Worm (Caenorhabditis elegans) whole organism, L1 larva: ENCODE results near the gene F40G9.5.

ENCODE experiments used
- C04F5.9 ChIP-seq: sonication (generic microtip); optimal IDR thresholded peaks from 2 replicates; lab custom pipeline; 2016; ENCODE audit warnings: missing genetic modification characterization, missing compliant biosample characterization
- F16B12.6 ChIP-seq: fragments of 150-350 bp; optimal IDR thresholded peaks from 2 replicates; lab custom pipeline; 2014; ENCODE audit warnings: missing biosample characterization, missing genetic modification characterization
- alr-1 ChIP-seq: fragments of 200-800 bp; sonication (Bioruptor generic); optimal IDR thresholded peaks from 2 replicates; lab custom pipeline; 2018; ENCODE audit warnings: borderline replicate concordance, mild to moderate bottlenecking, missing genetic modification characterization, missing compliant biosample characterization
- aly-2 ChIP-seq: fragments of 150-350 bp; optimal IDR thresholded peaks from 2 replicates; lab custom pipeline; 2014; ENCODE audit warnings: missing biosample characterization, missing genetic modification characterization
- blmp-1 ChIP-seq: fragments of 150-350 bp; optimal IDR thresholded peaks from 2 replicates; lab custom pipeline; 2014; ENCODE audit warnings: missing biosample characterization, missing genetic modification characterization
- ceh-63 ChIP-seq: fragments of 200-800 bp; sonication (Bioruptor generic); optimal IDR thresholded peaks from 2 replicates; lab custom pipeline; 2018; ENCODE audit warnings: mild to moderate bottlenecking, missing genetic modification characterization, missing compliant biosample characterization
- ceh-82 ChIP-seq, 3 experiments: fragments of 150-350 bp in 1 of 3; sonication (generic microtip) in 2 of 3; optimal IDR thresholded peaks; 2 replicates each; lab custom pipeline; 2014 to 2017; ENCODE audit warnings: missing biosample characterization in 3 of 3, missing genetic modification characterization in 3 of 3
- dsc-1 ChIP-seq: sonication (generic microtip); optimal IDR thresholded peaks from 2 replicates; lab custom pipeline; 2016; ENCODE audit warnings: mild to moderate bottlenecking, missing genetic modification characterization, missing compliant biosample characterization
- efl-1 ChIP-seq, 4 experiments: fragments of 150-350 bp; optimal IDR thresholded peaks in 3 of 4; peaks in 1 of 4; 1 replicate in 1 of 4; 2 replicates in 3 of 4; lab custom pipeline; 2014; ENCODE audit warnings: missing biosample characterization in 2 of 4, missing genetic modification characterization in 2 of 4, missing genetic modification reagents in 2 of 4
- efl-3 ChIP-seq: fragments of 200-800 bp; sonication (Bioruptor generic); optimal IDR thresholded peaks from 2 replicates; lab custom pipeline; 2018; ENCODE audit warnings: mild to moderate bottlenecking, missing genetic modification characterization, missing compliant biosample characterization
- egl-13 ChIP-seq: sonication (generic microtip); optimal IDR thresholded peaks from 2 replicates; lab custom pipeline; 2016; ENCODE audit warnings: missing genotype, missing genetic modification reagents, missing genetic modification characterization, missing compliant biosample characterization
- egl-27 ChIP-seq, 2 experiments: fragments of 150-350 bp in 1 of 2; sonication (generic microtip); optimal IDR thresholded peaks; 3 replicates each; lab custom pipeline; 2017 to 2018; ENCODE audit warnings: missing biosample characterization in 2 of 2, missing genetic modification characterization in 2 of 2, missing genetic modification reagents in 2 of 2
- elt-3 ChIP-seq, 6 experiments: fragments of 150-350 bp in 1 of 6; sonication (generic microtip); optimal IDR thresholded peaks; 2 replicates each; lab custom pipeline; 2017 to 2018; ENCODE audit warnings: missing biosample characterization in 6 of 6, missing genetic modification characterization in 6 of 6, inconsistent platforms in 1 of 6
- ets-5 ChIP-seq: fragments of 200-800 bp; sonication (Bioruptor generic); IDR thresholded peaks from 2 replicates; pipeline ENCODE4 v1.3.6; 2022; ENCODE audit warnings: missing genetic modification characterization, missing compliant biosample characterization
- fkh-10 ChIP-seq: sonication (generic microtip); optimal IDR thresholded peaks from 2 replicates; lab custom pipeline; 2017; ENCODE audit warnings: missing biosample characterization, missing genetic modification reagents, missing genetic modification characterization
- fkh-8 ChIP-seq: sonication (generic microtip); optimal IDR thresholded peaks from 2 replicates; lab custom pipeline; 2016; ENCODE audit warnings: mild to moderate bottlenecking, missing genetic modification characterization, missing compliant biosample characterization
- hlh-17 ChIP-seq: fragments of 200-800 bp; sonication (Bioruptor generic); optimal IDR thresholded peaks from 2 replicates; lab custom pipeline; 2018; ENCODE audit warnings: missing genetic modification characterization, mild to moderate bottlenecking, missing compliant biosample characterization, moderate library complexity, borderline replicate concordance
- hlh-4 ChIP-seq: sonication (generic microtip); optimal IDR thresholded peaks from 2 replicates; lab custom pipeline; 2016; ENCODE audit warnings: mild to moderate bottlenecking, missing genetic modification characterization, missing compliant biosample characterization
- hpl-2 ChIP-seq: fragments of 150-350 bp; optimal IDR thresholded peaks from 2 replicates; lab custom pipeline; 2014; ENCODE audit warnings: missing biosample characterization, missing genetic modification reagents, missing genetic modification characterization
- isw-1 ChIP-seq: fragments of 200-800 bp; sonication (Bioruptor generic); IDR thresholded peaks from 2 replicates; pipeline ENCODE4 v1.3.6; 2022; ENCODE audit warnings: missing genetic modification characterization, missing compliant biosample characterization
- jun-1 ChIP-seq: fragments of 150-350 bp; optimal IDR thresholded peaks from 2 replicates; lab custom pipeline; 2014; ENCODE audit warnings: missing biosample characterization, missing genetic modification reagents, missing genetic modification characterization
- lin-13 ChIP-seq: fragments of 150-350 bp; optimal IDR thresholded peaks from 2 replicates; lab custom pipeline; 2014; ENCODE audit warnings: missing biosample characterization, missing genetic modification reagents, missing genetic modification characterization
- lin-15B ChIP-seq: fragments of 150-350 bp; sonication (generic microtip); optimal IDR thresholded peaks from 3 replicates; lab custom pipeline; 2014; ENCODE audit warnings: missing biosample characterization, missing genetic modification characterization
- lir-3 ChIP-seq: sonication (generic microtip); optimal IDR thresholded peaks from 2 replicates; lab custom pipeline; 2016; ENCODE audit warnings: mild to moderate bottlenecking, missing genetic modification characterization, moderate library complexity, missing compliant biosample characterization; ENCODE audit not compliant: poor library complexity
- mef-2 ChIP-seq: fragments of 150-350 bp; optimal IDR thresholded peaks from 2 replicates; lab custom pipeline; 2014; ENCODE audit warnings: missing biosample characterization, missing genetic modification characterization
- mep-1 ChIP-seq: fragments of 150-350 bp; optimal IDR thresholded peaks from 2 replicates; lab custom pipeline; 2014; ENCODE audit warnings: missing biosample characterization, missing genetic modification characterization
- nhr-11 ChIP-seq: fragments of 150-350 bp; optimal IDR thresholded peaks from 2 replicates; lab custom pipeline; 2014; ENCODE audit warnings: missing biosample characterization, missing genetic modification characterization
- nhr-19 ChIP-seq: fragments of 200-800 bp; sonication (Bioruptor generic); conservative IDR thresholded peaks from 2 replicates; pipeline ENCODE4 v1.3.6; 2022; ENCODE audit warnings: missing genetic modification characterization, missing compliant biosample characterization
- nhr-20 ChIP-seq: sonication (generic microtip); optimal IDR thresholded peaks from 2 replicates; lab custom pipeline; 2016; ENCODE audit warnings: mild to moderate bottlenecking, missing genetic modification characterization, missing compliant biosample characterization
- nhr-237 ChIP-seq: fragments of 150-350 bp; optimal IDR thresholded peaks from 2 replicates; lab custom pipeline; 2014; ENCODE audit warnings: missing biosample characterization, missing genetic modification characterization
- nhr-28 ChIP-seq: fragments of 150-350 bp; optimal IDR thresholded peaks from 2 replicates; lab custom pipeline; 2014; ENCODE audit warnings: missing biosample characterization, missing genetic modification characterization
- nhr-47 ChIP-seq: sonication (generic microtip); optimal IDR thresholded peaks from 2 replicates; lab custom pipeline; 2016; ENCODE audit warnings: mild to moderate bottlenecking, missing genetic modification characterization, moderate library complexity, missing compliant biosample characterization
- nhr-71 ChIP-seq: sonication (generic microtip); optimal IDR thresholded peaks from 2 replicates; lab custom pipeline; 2016; ENCODE audit warnings: mild to moderate bottlenecking, missing genetic modification characterization, moderate library complexity, missing compliant biosample characterization
- nhr-77 ChIP-seq: fragments of 150-350 bp; optimal IDR thresholded peaks from 2 replicates; lab custom pipeline; 2014; ENCODE audit warnings: missing biosample characterization, missing genetic modification characterization
- nhr-90 ChIP-seq: sonication (generic microtip); optimal IDR thresholded peaks from 2 replicates; lab custom pipeline; 2016; ENCODE audit warnings: mild to moderate bottlenecking, missing genetic modification characterization, missing compliant biosample characterization; ENCODE audit not compliant: poor library complexity
- pag-3 ChIP-seq: sonication (generic microtip); optimal IDR thresholded peaks from 2 replicates; lab custom pipeline; 2017; ENCODE audit warnings: missing genetic modification characterization, mild to moderate bottlenecking, missing compliant biosample characterization, antibody characterized with exemption, borderline replicate concordance; ENCODE audit not compliant: insufficient read depth
- pqm-1 ChIP-seq: sonication (generic microtip); optimal IDR thresholded peaks from 3 replicates; lab custom pipeline; 2017; ENCODE audit warnings: missing biosample characterization, missing genetic modification characterization
- snu-23 ChIP-seq: sonication (generic microtip); optimal IDR thresholded peaks from 2 replicates; lab custom pipeline; 2016; ENCODE audit warnings: missing genetic modification characterization, missing compliant biosample characterization
- sptf-1 ChIP-seq: fragments of 150-350 bp; optimal IDR thresholded peaks from 2 replicates; lab custom pipeline; 2014; ENCODE audit warnings: missing biosample characterization, missing genetic modification characterization
- tlp-1 ChIP-seq: fragments of 150-350 bp; optimal IDR thresholded peaks from 2 replicates; lab custom pipeline; 2014; ENCODE audit warnings: missing biosample characterization, missing genetic modification characterization
- unc-30 ChIP-seq: sonication (generic microtip); optimal IDR thresholded peaks from 2 replicates; lab custom pipeline; 2017; ENCODE audit warnings: missing biosample characterization, missing genetic modification characterization
- unc-86 ChIP-seq: sonication (generic microtip); optimal IDR thresholded peaks from 2 replicates; lab custom pipeline; 2016; ENCODE audit warnings: missing genetic modification characterization, missing compliant biosample characterization
- zag-1 ChIP-seq: fragments of 150-350 bp; optimal IDR thresholded peaks from 2 replicates; lab custom pipeline; 2014; ENCODE audit warnings: missing biosample characterization, missing genetic modification characterization
- zip-4 ChIP-seq: fragments of 200-800 bp; sonication (Bioruptor generic); optimal IDR thresholded peaks from 2 replicates; lab custom pipeline; 2018; ENCODE audit warnings: mild to moderate bottlenecking, missing genetic modification characterization, moderate library complexity, missing compliant biosample characterization
- ztf-11 ChIP-seq, 2 experiments: sonication (generic microtip); optimal IDR thresholded peaks; 2 replicates each; lab custom pipeline; 2016 to 2017; ENCODE audit warnings: missing genetic modification characterization in 2 of 2, missing biosample characterization in 1 of 2, missing compliant biosample characterization in 1 of 2

Gene F40G9.5

DNA sequence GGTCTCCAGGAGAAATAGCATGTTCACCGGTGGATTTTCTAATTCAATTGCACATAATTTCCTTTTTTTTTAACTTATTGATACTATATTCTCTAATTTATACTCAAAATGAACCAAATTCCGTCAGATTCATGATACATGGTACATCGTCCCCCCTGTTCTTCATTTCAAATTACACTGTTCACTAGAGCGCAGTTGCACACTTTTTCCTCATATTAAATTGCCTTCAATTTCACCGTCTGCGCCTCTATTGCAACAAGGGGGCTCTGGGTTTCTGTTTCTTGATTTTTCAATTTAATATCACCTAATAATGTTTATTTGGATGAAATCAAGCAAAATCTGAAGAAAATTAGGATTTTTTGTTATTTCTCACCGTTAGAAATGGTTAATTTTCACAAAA, 49.4 kb upstream of the F40G9.5 start (continued):
- TF ChIP-seq isw-1 (GFP tag; lab: Robert Waterston, UW) (no peak; the same call in 1 of the 2 replicates), fkh-8 (tag; lab: Kevin White, UChicago) (peak; percentile 56), fkh-10 (GFP tag; lab: Kevin White, UChicago) (no peak), mep-1 (tag; lab: Kevin White, UChicago) (peak; percentile 79), zag-1 (tag; lab: Kevin White, UChicago) (peak; percentile 14), nhr-19 (GFP tag; lab: Robert Waterston, UW) (peak; percentile 15; the same call in 1 of the 2 replicates), C04F5.9 (tag; lab: Kevin White, UChicago) (no peak), sptf-1 (tag; lab: Kevin White, UChicago) (no peak), nhr-237 (no peak), tlp-1 (tag; lab: Kevin White, UChicago) (no peak), jun-1 (no peak), F16B12.6 (tag; lab: Kevin White, UChicago) (peak; percentile 60), pag-3 (tag; lab: Kevin White, UChicago) (no peak), hpl-2 (GFP tag; lab: Kevin White, UChicago) (no peak), aly-2 (tag; lab: Kevin White, UChicago) (no peak), efl-1 (optimal IDR thresholded peaks at IDR 0.05; lab: Kevin White, UChicago) (peak; percentile 65 to 67), efl-1 (GFP tag; optimal IDR thresholded peaks at IDR 0.05 in 1 of 2; lab: Kevin White, UChicago) (peak; percentile 64 to 94), zip-4 (no peak), snu-23 (GFP tag; lab: Kevin White, UChicago) (peak; percentile 64), nhr-20 (tag; lab: Kevin White, UChicago) (peak; percentile 37), lin-15B (tag; lab: Kevin White, UChicago) (peak; percentile 61), mef-2 (tag; lab: Kevin White, UChicago) (no peak), lin-13 (GFP tag; lab: Kevin White, UChicago) (peak; percentile 53), nhr-90 (tag; lab: Kevin White, UChicago) (no peak), egl-13 (tag; lab: Kevin White, UChicago) (no peak), ceh-63 (GFP tag; lab: Kevin White, UChicago) (no peak), egl-27 (tag; optimal IDR thresholded peaks at IDR 0.05; lab: Kevin White, UChicago) (no peak), efl-3 (GFP tag; lab: Kevin White, UChicago) (no peak), blmp-1 (tag; lab: Kevin White, UChicago) (peak; percentile 42), nhr-71 (tag; lab: Kevin White, UChicago) (peak; percentile 61), unc-86 (tag; lab: Kevin White, UChicago) (peak; percentile 15), hlh-4 (tag; lab: Kevin White, UChicago) (no peak), nhr-11 (tag; lab: Kevin White, UChicago) (no peak), lir-3 (tag; lab: Kevin White, UChicago) (peak; percentile 34), unc-30 (tag; lab: Kevin White, UChicago) (no peak)
- TF ChIP-seq, all 84 proteins: peak for 33

DNA sequence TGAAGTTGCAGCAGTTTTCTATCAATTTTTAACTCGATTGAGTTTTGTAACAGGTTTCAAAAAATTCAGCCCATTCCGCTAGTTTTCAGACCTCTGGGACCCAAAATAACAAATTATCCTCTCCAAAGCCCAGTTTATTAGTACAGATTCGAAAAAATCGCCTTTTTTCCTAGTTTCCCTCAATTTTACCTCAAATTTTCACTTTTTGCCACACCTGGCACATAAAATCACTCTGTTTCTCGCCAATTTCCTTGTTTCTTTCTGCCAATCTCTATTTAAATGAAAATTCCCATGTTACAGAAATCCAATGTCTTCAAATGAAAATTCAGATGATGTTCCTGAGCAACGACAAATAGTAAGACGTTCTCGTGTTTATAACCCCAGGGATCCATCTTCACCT, 48.9 kb upstream of the F40G9.5 start, which contains the start of gene pals-22:
TSS of gene pals-22 (plus strand) at position 301 of the 400 bp plus-strand sequence.
- no peak for TF ChIP-seq alr-1
- no peak for TF ChIP-seq dsc-1 (tag; lab: Kevin White, UChicago)
- TF ChIP-seq ceh-82 (tag; optimal IDR thresholded peaks at IDR 0.05; lab: Kevin White, UChicago) = no peak
- TF ChIP-seq zag-1 (tag; lab: Kevin White, UChicago) = no peak
- TF ChIP-seq zip-4 = no peak
- no peak for TF ChIP-seq nhr-47 (tag; lab: Kevin White, UChicago)
- TF ChIP-seq hlh-4 (tag; lab: Kevin White, UChicago) = no peak
- TF ChIP-seq pqm-1 (tag; lab: Kevin White, UChicago) = no peak
- TF ChIP-seq ets-5 (GFP tag; lab: Robert Waterston, UW) = no peak
- no peak for TF ChIP-seq hlh-17 (GFP tag; lab: Kevin White, UChicago)
- no peak for TF ChIP-seq ztf-11 (tag; optimal IDR thresholded peaks at IDR 0.05; lab: Kevin White, UChicago)
- no peak for TF ChIP-seq elt-3 (tag; optimal IDR thresholded peaks at IDR 0.05; lab: Kevin White, UChicago)
- no peak for TF ChIP-seq nhr-28
- no peak for TF ChIP-seq nhr-77 (tag; lab: Kevin White, UChicago)
- TF ChIP-seq, all 84 proteins: peak for 0
